Worm (Caenorhabditis elegans) whole organism, L2 larva: ENCODE results near the gene F49F1.12.
A peak's percentile ranks its signal among the peaks of the same experiment; 100 is the strongest.

Experiments
- C34F6.9 ChIP-seq: fragments of 150-350 bp; optimal IDR thresholded peaks from 2 replicates; lab custom pipeline; 2014; ENCODE audit warnings: missing biosample characterization, missing genetic modification characterization
- F13H6.1 ChIP-seq: sonication (generic microtip); optimal IDR thresholded peaks from 2 replicates; lab custom pipeline; 2016; ENCODE audit warnings: missing genetic modification characterization, missing compliant biosample characterization
- R02D3.7 ChIP-seq: fragments of 150-350 bp; optimal IDR thresholded peaks from 2 replicates; lab custom pipeline; 2014; ENCODE audit warnings: missing biosample characterization, missing genetic modification characterization
- Y55F3AM.14 ChIP-seq: fragments of 200-800 bp; sonication (Bioruptor generic); optimal IDR thresholded peaks from 2 replicates; lab custom pipeline; 2018; ENCODE audit warnings: mild to moderate bottlenecking, missing genetic modification characterization, missing compliant biosample characterization
- alr-1 ChIP-seq: fragments of 150-350 bp; optimal IDR thresholded peaks from 2 replicates; lab custom pipeline; 2014; ENCODE audit warnings: missing biosample characterization, missing genetic modification characterization
- aly-2 ChIP-seq: fragments of 150-350 bp; optimal IDR thresholded peaks from 2 replicates; lab custom pipeline; 2014; ENCODE audit warnings: missing biosample characterization, missing genetic modification characterization
- blmp-1 ChIP-seq: sonication (generic microtip); optimal IDR thresholded peaks from 2 replicates; lab custom pipeline; 2017; ENCODE audit warnings: missing genetic modification characterization, mild to moderate bottlenecking, missing compliant biosample characterization, antibody characterized with exemption, moderate library complexity; ENCODE audit not compliant: insufficient read depth
- ceh-16 ChIP-seq: fragments of 150-350 bp; optimal IDR thresholded peaks from 2 replicates; lab custom pipeline; 2014; ENCODE audit warnings: missing biosample characterization, missing genetic modification characterization
- ceh-82 ChIP-seq: fragments of 150-350 bp; optimal IDR thresholded peaks from 2 replicates; lab custom pipeline; 2014; ENCODE audit warnings: missing biosample characterization, missing genetic modification characterization
- crh-2 ChIP-seq: sonication (generic microtip); optimal IDR thresholded peaks from 2 replicates; lab custom pipeline; 2017; ENCODE audit warnings: missing biosample characterization, missing genetic modification characterization
- dmd-4 ChIP-seq: sonication (generic microtip); optimal IDR thresholded peaks from 2 replicates; lab custom pipeline; 2017; ENCODE audit warnings: missing biosample characterization, missing genetic modification characterization
- elt-1 ChIP-seq: fragments of 150-350 bp; optimal IDR thresholded peaks from 2 replicates; lab custom pipeline; 2014; ENCODE audit warnings: missing biosample characterization, missing genetic modification characterization
- elt-3 ChIP-seq: sonication (generic microtip); optimal IDR thresholded peaks from 2 replicates; lab custom pipeline; 2017; ENCODE audit warnings: missing biosample characterization, missing genetic modification characterization
- fos-1 ChIP-seq: fragments of 150-350 bp; optimal IDR thresholded peaks from 2 replicates; lab custom pipeline; 2014; ENCODE audit warnings: missing biosample characterization, missing genetic modification characterization
- gmeb-1 ChIP-seq: fragments of 150-350 bp; optimal IDR thresholded peaks from 2 replicates; lab custom pipeline; 2014; ENCODE audit warnings: missing biosample characterization, missing genetic modification characterization
- lin-11 ChIP-seq: fragments of 150-350 bp; sonication (generic microtip); optimal IDR thresholded peaks from 2 replicates; lab custom pipeline; 2014; ENCODE audit warnings: missing biosample characterization, missing genetic modification characterization, inconsistent platforms, mixed read lengths
- lin-39 ChIP-seq: fragments of 150-350 bp; optimal IDR thresholded peaks from 2 replicates; lab custom pipeline; 2014; ENCODE audit warnings: missing biosample characterization, missing genetic modification reagents, missing genetic modification characterization
- lsy-2 ChIP-seq, 2 experiments: fragments of 150-350 bp in 1 of 2; sonication (generic microtip) in 1 of 2; optimal IDR thresholded peaks; 2 replicates each; lab custom pipeline; 2014 to 2017; ENCODE audit warnings: missing biosample characterization in 2 of 2, missing genetic modification characterization in 2 of 2
- mab-5 ChIP-seq: fragments of 150-350 bp; optimal IDR thresholded peaks from 2 replicates; lab custom pipeline; 2014; ENCODE audit warnings: missing biosample characterization, missing genetic modification characterization
- nhr-129 ChIP-seq: fragments of 150-350 bp; optimal IDR thresholded peaks from 2 replicates; lab custom pipeline; 2014; ENCODE audit warnings: missing biosample characterization, missing genetic modification characterization
- nhr-23 ChIP-seq: fragments of 150-350 bp; optimal IDR thresholded peaks from 2 replicates; lab custom pipeline; 2014; ENCODE audit warnings: missing biosample characterization, missing genetic modification reagents, missing genetic modification characterization
- nhr-237 ChIP-seq: fragments of 150-350 bp; optimal IDR thresholded peaks from 2 replicates; lab custom pipeline; 2014; ENCODE audit warnings: missing biosample characterization, missing genetic modification characterization
- nhr-6 ChIP-seq: fragments of 150-350 bp; optimal IDR thresholded peaks from 2 replicates; lab custom pipeline; 2014; ENCODE audit warnings: missing biosample characterization, missing genetic modification characterization
- nhr-77 ChIP-seq: fragments of 150-350 bp; optimal IDR thresholded peaks from 2 replicates; lab custom pipeline; 2014; ENCODE audit warnings: missing biosample characterization, missing genetic modification characterization
- skn-1 ChIP-seq: sonication (generic microtip); optimal IDR thresholded peaks from 2 replicates; lab custom pipeline; 2017; ENCODE audit warnings: missing biosample characterization, missing genetic modification characterization
- sma-3 ChIP-seq: sonication (generic microtip); optimal IDR thresholded peaks from 2 replicates; lab custom pipeline; 2016; ENCODE audit warnings: missing genetic modification reagents, missing genetic modification characterization, missing compliant biosample characterization
- snpc-4 ChIP-seq: fragments of 150-350 bp; optimal IDR thresholded peaks from 2 replicates; lab custom pipeline; 2014; ENCODE audit warnings: missing biosample characterization, missing genetic modification characterization
- unc-55 ChIP-seq: fragments of 150-350 bp; sonication (generic microtip); optimal IDR thresholded peaks from 3 replicates; lab custom pipeline; 2014; ENCODE audit warnings: missing biosample characterization, missing genetic modification reagents, missing genetic modification characterization
- zag-1 ChIP-seq: fragments of 150-350 bp; optimal IDR thresholded peaks from 2 replicates; lab custom pipeline; 2014; ENCODE audit warnings: missing biosample characterization, missing genetic modification characterization
- ztf-11 ChIP-seq: sonication (generic microtip); optimal IDR thresholded peaks from 2 replicates; lab custom pipeline; 2017; ENCODE audit warnings: missing biosample characterization, missing genetic modification characterization
- ztf-4 ChIP-seq: fragments of 150-350 bp; optimal IDR thresholded peaks from 2 replicates; lab custom pipeline; 2014; ENCODE audit warnings: missing biosample characterization, missing genetic modification characterization

The F49F1.12 gene

ce11 chrIV:4176088-4176487 is 33.2 kb upstream of the F49F1.12 start, which contains the start of gene dnj-15:
Gene dnj-15 (plus strand): TSS chrIV:4176388.
- TF ChIP-seq ceh-16 (tag; lab: Kevin White, UChicago) = no peak
- TF ChIP-seq alr-1 (tag; lab: Kevin White, UChicago) = no peak
- no peak for TF ChIP-seq R02D3.7 (tag; lab: Kevin White, UChicago)
- no peak for TF ChIP-seq nhr-77 (tag; lab: Kevin White, UChicago)
- TF ChIP-seq mab-5 = no peak

DNA sequence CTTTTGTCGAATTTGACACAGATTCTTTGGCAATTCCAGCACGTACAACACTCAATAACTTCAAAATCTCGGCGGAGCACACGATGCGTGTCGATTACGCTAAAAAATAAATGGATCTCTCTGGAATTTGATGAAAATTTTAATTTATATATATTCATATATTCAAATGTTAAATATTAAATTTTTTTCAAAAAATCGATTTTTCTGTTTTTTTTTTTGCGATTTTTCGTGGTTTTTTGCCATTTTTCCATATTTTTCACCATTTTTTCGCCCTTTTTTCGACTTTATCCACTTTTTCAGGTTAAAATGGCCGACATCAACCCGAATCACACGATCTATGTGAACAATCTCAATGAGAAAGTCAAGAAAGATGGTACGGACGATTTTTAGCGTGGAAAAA is 30.9 kb upstream of the F49F1.12 start, which contains the start of gene rnp-3:
TSS of gene rnp-3 (plus strand) at position 301 of the 400 bp plus-strand sequence.
- no peak for TF ChIP-seq unc-55 (GFP tag; lab: Kevin White, UChicago)
- no peak for TF ChIP-seq lin-39 (tag; lab: Kevin White, UChicago)
- TF ChIP-seq R02D3.7 (tag; lab: Kevin White, UChicago) = no peak
- TF ChIP-seq nhr-6 (tag; lab: Kevin White, UChicago) = no peak

ce11 chrIV:4172242-4172641 is 29.4 kb upstream of the F49F1.12 start:
- no peak for TF ChIP-seq elt-3 (tag; lab: Kevin White, UChicago)
- TF ChIP-seq dmd-4 = no peak
- TF ChIP-seq Y55F3AM.14 (GFP tag; lab: Kevin White, UChicago) = no peak
- no peak for TF ChIP-seq crh-2 (tag; lab: Kevin White, UChicago)
- TF ChIP-seq sma-3 (GFP tag; lab: Kevin White, UChicago) = no peak
- no peak for TF ChIP-seq snpc-4 (tag; lab: Kevin White, UChicago)
- no peak for TF ChIP-seq nhr-129 (tag; lab: Kevin White, UChicago)
- no peak for TF ChIP-seq fos-1
- no peak for TF ChIP-seq nhr-237 (tag; lab: Kevin White, UChicago)
- no peak for TF ChIP-seq ceh-16 (tag; lab: Kevin White, UChicago)
- TF ChIP-seq lsy-2 (tag; optimal IDR thresholded peaks at IDR 0.05; lab: Kevin White, UChicago) = no peak
- no peak for TF ChIP-seq lin-11 (tag; lab: Kevin White, UChicago)
- TF ChIP-seq aly-2 (tag; lab: Kevin White, UChicago) = no peak
- no peak for TF ChIP-seq C34F6.9 (tag; lab: Kevin White, UChicago)
- TF ChIP-seq blmp-1 = no peak
- no peak for TF ChIP-seq ceh-82 (tag; lab: Kevin White, UChicago)
- TF ChIP-seq elt-1 (tag; lab: Kevin White, UChicago) = no peak
- TF ChIP-seq ztf-4 (tag; lab: Kevin White, UChicago) = no peak
- TF ChIP-seq zag-1 (tag; lab: Kevin White, UChicago) = no peak
- no peak for TF ChIP-seq R02D3.7 (tag; lab: Kevin White, UChicago)

- TF ChIP-seq lsy-2 (tag; optimal IDR thresholded peaks at IDR 0.05; lab: Kevin White, UChicago) (peak; percentile 22 to 79), sma-3 (GFP tag; lab: Kevin White, UChicago) (peak; percentile 46), C34F6.9 (tag; lab: Kevin White, UChicago) (peak; percentile 60), gmeb-1 (peak; percentile 60), unc-55 (GFP tag; lab: Kevin White, UChicago) (peak; percentile 52), nhr-23 (tag; lab: Kevin White, UChicago) (no peak), F13H6.1 (tag; lab: Kevin White, UChicago) (peak; percentile 40), skn-1 (tag; lab: Kevin White, UChicago) (no peak), nhr-77 (tag; lab: Kevin White, UChicago) (no peak)
These were observed 28.8 kb upstream of the F49F1.12 start, which contains the start of the genes K08D10.13 and rnp-2 for ce11 chrIV:4171531-4172163. Gene K08D10.13 (minus strand): TSS chrIV:4171581. Gene rnp-2 (plus strand): TSS chrIV:4172076.

DNA sequence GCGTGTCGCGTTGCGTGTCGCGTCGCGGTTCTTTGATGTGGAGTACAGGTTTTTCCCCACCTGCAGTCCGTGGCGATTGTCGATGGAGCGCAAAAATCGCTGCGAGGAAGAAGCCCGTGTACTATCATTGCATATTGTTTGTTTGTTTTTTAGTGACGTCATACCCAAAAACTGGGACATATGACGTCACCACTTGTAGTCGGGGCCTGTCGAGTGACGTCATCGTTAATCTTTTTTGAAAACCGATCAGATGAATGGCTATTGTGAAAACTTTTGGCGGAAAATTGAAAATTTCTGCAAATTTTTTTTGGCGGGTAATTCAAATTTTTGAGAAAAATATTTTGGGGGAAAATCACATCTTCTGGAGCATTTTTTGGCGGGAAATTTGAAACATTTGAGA is 24.4 kb upstream of the F49F1.12 start:
- no peak for TF ChIP-seq C34F6.9 (tag; lab: Kevin White, UChicago)
- TF ChIP-seq ztf-11 = no peak
- no peak for TF ChIP-seq zag-1 (tag; lab: Kevin White, UChicago)
- TF ChIP-seq dmd-4 = no peak
- TF ChIP-seq lsy-2 (tag; optimal IDR thresholded peaks at IDR 0.05; lab: Kevin White, UChicago) = no peak
- no peak for TF ChIP-seq elt-3 (tag; lab: Kevin White, UChicago)
- no peak for TF ChIP-seq lin-39 (tag; lab: Kevin White, UChicago)
- no peak for TF ChIP-seq sma-3 (GFP tag; lab: Kevin White, UChicago)
- TF ChIP-seq unc-55 (GFP tag; lab: Kevin White, UChicago) = no peak
